Worm (Caenorhabditis elegans) whole organism, late embryonic: Measurements from ENCODE around the gene B0336.13.

Experiments used
- C08G9.2 ChIP-seq: sonication (generic microtip); optimal IDR thresholded peaks from 2 replicates; lab custom pipeline; 2016; ENCODE audit warnings: mild to moderate bottlenecking, missing genetic modification characterization, moderate library complexity, missing compliant biosample characterization
- C38D4.7 ChIP-seq: fragments of 200-800 bp; sonication (Bioruptor generic); optimal IDR thresholded peaks from 2 replicates; lab custom pipeline; 2018; ENCODE audit warnings: mild to moderate bottlenecking, missing genetic modification characterization, moderate library complexity, missing compliant biosample characterization
- F13H6.1 ChIP-seq: sonication (generic microtip); optimal IDR thresholded peaks from 2 replicates; lab custom pipeline; 2016; ENCODE audit warnings: missing genetic modification characterization, missing compliant biosample characterization
- K02D7.2 ChIP-seq: sonication (generic microtip); optimal IDR thresholded peaks from 2 replicates; lab custom pipeline; 2017; ENCODE audit warnings: mild to moderate bottlenecking, missing genetic modification characterization, missing compliant biosample characterization
- K09A11.1 ChIP-seq: sonication (generic microtip); optimal IDR thresholded peaks from 2 replicates; lab custom pipeline; 2017; ENCODE audit warnings: antibody characterized with exemption, mild to moderate bottlenecking, missing genetic modification characterization, missing compliant biosample characterization; ENCODE audit not compliant: insufficient read depth
- T23F11.4 ChIP-seq: fragments of 200-800 bp; sonication (Bioruptor generic); optimal IDR thresholded peaks from 2 replicates; lab custom pipeline; 2018; ENCODE audit warnings: mild to moderate bottlenecking, missing genetic modification characterization, missing compliant biosample characterization
- ceh-14 ChIP-seq: sonication (generic microtip); optimal IDR thresholded peaks from 2 replicates; lab custom pipeline; 2016; ENCODE audit warnings: missing genotype, missing genetic modification characterization, missing compliant biosample characterization
- ceh-18 ChIP-seq: sonication (generic microtip); optimal IDR thresholded peaks from 2 replicates; lab custom pipeline; 2016; ENCODE audit warnings: missing genetic modification characterization, missing compliant biosample characterization
- ceh-19 ChIP-seq: fragments of 200-800 bp; sonication (Bioruptor generic); optimal IDR thresholded peaks from 2 replicates; lab custom pipeline; 2018; ENCODE audit warnings: mild to moderate bottlenecking, missing genetic modification characterization, missing compliant biosample characterization
- ceh-2 ChIP-seq: sonication (generic microtip); optimal IDR thresholded peaks from 2 replicates; lab custom pipeline; 2016; ENCODE audit warnings: missing genotype, missing genetic modification characterization, missing compliant biosample characterization
- ceh-22 ChIP-seq: sonication (generic microtip); optimal IDR thresholded peaks from 2 replicates; lab custom pipeline; 2017; ENCODE audit warnings: missing biosample characterization, missing genetic modification characterization
- ceh-24 ChIP-seq: sonication (generic microtip); optimal IDR thresholded peaks from 2 replicates; lab custom pipeline; 2016; ENCODE audit warnings: mild to moderate bottlenecking, missing genetic modification characterization, missing compliant biosample characterization
- ceh-34 ChIP-seq: sonication (generic microtip); optimal IDR thresholded peaks from 2 replicates; lab custom pipeline; 2016; ENCODE audit warnings: mild to moderate bottlenecking, missing genetic modification characterization, missing compliant biosample characterization
- ceh-45 ChIP-seq: fragments of 200-800 bp; sonication (Bioruptor generic); IDR thresholded peaks from 2 replicates; pipeline ENCODE4 v1.3.6; 2022; ENCODE audit warnings: missing genetic modification reagents, missing genetic modification characterization, missing compliant biosample characterization
- dve-1 ChIP-seq: sonication (generic microtip); optimal IDR thresholded peaks from 2 replicates; lab custom pipeline; 2017; ENCODE audit warnings: antibody characterized with exemption, mild to moderate bottlenecking, missing genetic modification characterization, missing compliant biosample characterization
- eyg-1 ChIP-seq: sonication (generic microtip); optimal IDR thresholded peaks from 2 replicates; lab custom pipeline; 2016; ENCODE audit warnings: missing genotype, missing genetic modification characterization, missing compliant biosample characterization
- fax-1 ChIP-seq: sonication (generic microtip); optimal IDR thresholded peaks from 2 replicates; lab custom pipeline; 2016; ENCODE audit warnings: missing genotype, missing genetic modification characterization, missing compliant biosample characterization
- fkh-6 ChIP-seq: sonication (generic microtip); optimal IDR thresholded peaks from 2 replicates; lab custom pipeline; 2016; ENCODE audit warnings: missing genetic modification characterization, missing compliant biosample characterization
- gmeb-2 ChIP-seq: sonication (generic microtip); optimal IDR thresholded peaks from 2 replicates; lab custom pipeline; 2016; ENCODE audit warnings: missing genetic modification characterization, inconsistent platforms, missing compliant biosample characterization
- hlh-15 ChIP-seq: sonication (generic microtip); optimal IDR thresholded peaks from 2 replicates; lab custom pipeline; 2016; ENCODE audit warnings: missing genetic modification characterization, missing compliant biosample characterization
- hlh-30 ChIP-seq: sonication (generic microtip); optimal IDR thresholded peaks from 2 replicates; lab custom pipeline; 2017; ENCODE audit warnings: antibody characterized with exemption, missing genetic modification characterization, missing compliant biosample characterization; ENCODE audit not compliant: insufficient read depth
- hlh-6 ChIP-seq: sonication (generic microtip); optimal IDR thresholded peaks from 2 replicates; lab custom pipeline; 2016; ENCODE audit warnings: missing genotype, missing genetic modification characterization, missing compliant biosample characterization
- lin-11 ChIP-seq: fragments of 200-800 bp; sonication (Bioruptor generic); optimal IDR thresholded peaks from 2 replicates; lab custom pipeline; 2018; ENCODE audit warnings: mild to moderate bottlenecking, missing genetic modification characterization, missing compliant biosample characterization
- madf-2 ChIP-seq: sonication (generic microtip); optimal IDR thresholded peaks from 2 replicates; lab custom pipeline; 2017; ENCODE audit warnings: missing genetic modification characterization, missing compliant biosample characterization
- mec-3 ChIP-seq: sonication (generic microtip); optimal IDR thresholded peaks from 2 replicates; lab custom pipeline; 2016; ENCODE audit warnings: borderline replicate concordance, missing genetic modification characterization, missing compliant biosample characterization
- nhr-232 ChIP-seq: sonication (generic microtip); optimal IDR thresholded peaks from 2 replicates; lab custom pipeline; 2016; ENCODE audit warnings: missing genetic modification characterization, missing compliant biosample characterization
- npax-4 ChIP-seq: sonication (generic microtip); optimal IDR thresholded peaks from 2 replicates; lab custom pipeline; 2016; ENCODE audit warnings: missing genetic modification characterization, missing compliant biosample characterization
- odd-2 ChIP-seq: sonication (generic microtip); optimal IDR thresholded peaks from 2 replicates; lab custom pipeline; 2017; ENCODE audit warnings: antibody characterized with exemption, mild to moderate bottlenecking, missing genetic modification characterization, missing compliant biosample characterization
- pag-3 ChIP-seq: sonication (generic microtip); optimal IDR thresholded peaks from 2 replicates; lab custom pipeline; 2016; ENCODE audit warnings: missing compliant biosample characterization, missing genetic modification characterization, borderline replicate concordance
- pat-9 ChIP-seq: fragments of 200-800 bp; sonication (Bioruptor generic); optimal IDR thresholded peaks from 2 replicates; lab custom pipeline; 2018; ENCODE audit warnings: mild to moderate bottlenecking, missing genetic modification characterization, moderate library complexity, missing compliant biosample characterization
- pax-1 ChIP-seq: fragments of 150-350 bp; optimal IDR thresholded peaks from 2 replicates; lab custom pipeline; 2014; ENCODE audit warnings: missing biosample characterization, missing genetic modification characterization
- pha-2 ChIP-seq: sonication (generic microtip); optimal IDR thresholded peaks from 2 replicates; lab custom pipeline; 2017; ENCODE audit warnings: mild to moderate bottlenecking, missing genetic modification characterization, missing compliant biosample characterization
- pha-4 ChIP-seq: fragments of 150-350 bp; optimal IDR thresholded peaks from 2 replicates; lab custom pipeline; 2018; ENCODE audit warnings: missing biosample characterization, missing genetic modification reagents, missing genetic modification characterization
- pqm-1 ChIP-seq: sonication (generic microtip); optimal IDR thresholded peaks from 2 replicates; lab custom pipeline; 2016; ENCODE audit warnings: missing genetic modification characterization, missing compliant biosample characterization
- pros-1 ChIP-seq: fragments of 150-350 bp; optimal IDR thresholded peaks from 2 replicates; lab custom pipeline; 2014; ENCODE audit warnings: missing biosample characterization, missing genetic modification reagents, missing genetic modification characterization
- sdc-2 ChIP-seq: sonication (generic microtip); optimal IDR thresholded peaks from 2 replicates; lab custom pipeline; 2016; ENCODE audit warnings: missing genotype, missing genetic modification characterization, missing compliant biosample characterization
- sox-2 ChIP-seq: fragments of 200-800 bp; sonication (Bioruptor generic); IDR thresholded peaks from 2 replicates; pipeline ENCODE4 v1.3.6; 2022; ENCODE audit warnings: missing genetic modification reagents, missing genetic modification characterization, missing compliant biosample characterization
- sox-4 ChIP-seq: sonication (generic microtip); optimal IDR thresholded peaks from 2 replicates; lab custom pipeline; 2017; ENCODE audit warnings: mild to moderate bottlenecking, missing genetic modification characterization, inconsistent platforms, missing compliant biosample characterization
- syd-9 ChIP-seq: sonication (generic microtip); optimal IDR thresholded peaks from 2 replicates; lab custom pipeline; 2016; ENCODE audit warnings: mild to moderate bottlenecking, missing genetic modification characterization, moderate library complexity, missing compliant biosample characterization
- tbx-2 ChIP-seq: sonication (generic microtip); optimal IDR thresholded peaks from 2 replicates; lab custom pipeline; 2016; ENCODE audit warnings: missing genetic modification characterization, missing compliant biosample characterization
- tbx-7 ChIP-seq: sonication (generic microtip); optimal IDR thresholded peaks from 2 replicates; lab custom pipeline; 2016; ENCODE audit warnings: missing genotype, missing genetic modification characterization, missing compliant biosample characterization
- ttx-3 ChIP-seq: sonication (generic microtip); optimal IDR thresholded peaks from 2 replicates; lab custom pipeline; 2016; ENCODE audit warnings: missing genetic modification reagents, missing genetic modification characterization, missing compliant biosample characterization
- unc-55 ChIP-seq: sonication (generic microtip); optimal IDR thresholded peaks from 2 replicates; lab custom pipeline; 2017; ENCODE audit warnings: missing biosample characterization, missing genetic modification reagents, missing genetic modification characterization
- unc-86 ChIP-seq: sonication (generic microtip); optimal IDR thresholded peaks from 2 replicates; lab custom pipeline; 2016; ENCODE audit warnings: missing genetic modification characterization, missing compliant biosample characterization
- zip-5 ChIP-seq: sonication (generic microtip); optimal IDR thresholded peaks from 2 replicates; lab custom pipeline; 2016; ENCODE audit warnings: missing genetic modification characterization, missing compliant biosample characterization
- ztf-16 ChIP-seq: sonication (generic microtip); optimal IDR thresholded peaks from 2 replicates; lab custom pipeline; 2017; ENCODE audit warnings: missing genetic modification characterization, missing compliant biosample characterization

B0336.13 gene

ce11 chrIII:5675384-5675984, 18.4 kb upstream of the B0336.13 start:
- no peak for TF ChIP-seq npax-4 (tag; lab: Kevin White, UChicago)
- peak; percentile 49 for TF ChIP-seq mec-3 (tag; lab: Kevin White, UChicago)
- TF ChIP-seq T23F11.4 = no peak
- TF ChIP-seq, all 69 proteins: peak for 1

DNA sequence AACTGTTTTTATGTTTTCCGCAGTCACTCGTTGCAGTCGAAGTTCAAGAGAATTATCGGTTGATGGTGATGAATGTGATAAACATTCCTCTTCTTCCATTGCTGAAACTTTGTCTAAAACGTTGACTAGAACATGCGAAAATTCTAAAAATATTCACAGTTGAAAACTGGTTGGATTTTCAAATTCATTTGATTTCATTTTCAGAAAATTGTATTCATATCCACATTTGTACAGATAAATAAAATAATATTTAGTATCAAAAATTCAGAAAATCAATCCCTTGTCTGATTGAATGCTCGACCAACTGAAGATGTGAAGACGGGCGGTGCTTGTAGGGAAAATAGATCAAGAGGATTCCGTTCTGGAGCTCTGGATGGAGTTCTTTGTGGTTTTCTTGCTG, 16.0 kb upstream of the B0336.13 start, which contains the start of gene F54E7.9:
Gene F54E7.9 (minus strand): TSS at position 101 of the 400 bp plus-strand sequence.
- TF ChIP-seq ceh-19 (no peak), ceh-14 (tag; lab: Kevin White, UChicago) (no peak), sox-2 (GFP tag; lab: Robert Waterston, UW) (no peak), eyg-1 (tag; lab: Kevin White, UChicago) (no peak), F13H6.1 (no peak), pros-1 (no peak), tbx-2 (tag; lab: Kevin White, UChicago) (no peak), pha-2 (tag; lab: Kevin White, UChicago) (no peak)

ce11 chrIII:5678935-5679334, 14.9 kb upstream of the B0336.13 start, which contains the start of the genes ska-3 and rps-12:
ska-3 (minus strand) TSS chrIII:5679005.
rps-12 (plus strand) TSS chrIII:5679298.
- TF ChIP-seq sox-4 (tag; lab: Kevin White, UChicago) (no peak), F13H6.1 (peak; percentile 21), unc-86 (tag; lab: Kevin White, UChicago) (peak; percentile 74), sox-2 (GFP tag; lab: Robert Waterston, UW) (peak; percentile 24; the same call in 1 of the 2 replicates), ceh-14 (tag; lab: Kevin White, UChicago) (peak; percentile 62), pqm-1 (tag; lab: Kevin White, UChicago) (peak; percentile 34), zip-5 (tag; lab: Kevin White, UChicago) (no peak), fax-1 (tag; lab: Kevin White, UChicago) (no peak), ceh-18 (tag; lab: Kevin White, UChicago) (peak; percentile 94), C38D4.7 (no peak), pha-4 (tag; lab: Kevin White, UChicago) (no peak), hlh-30 (peak; percentile 70), ceh-2 (tag; lab: Kevin White, UChicago) (peak; percentile 59), tbx-2 (tag; lab: Kevin White, UChicago) (peak; percentile 94), dve-1 (tag; lab: Kevin White, UChicago) (peak; percentile 95), pat-9 (tag; lab: Kevin White, UChicago) (peak; percentile 58), fkh-6 (no peak), tbx-7 (tag; lab: Kevin White, UChicago) (peak; percentile 41), madf-2 (tag; lab: Kevin White, UChicago) (peak; percentile 56), ceh-45 (GFP tag; lab: Robert Waterston, UW) (no peak), lin-11 (tag; lab: Kevin White, UChicago) (no peak), gmeb-2 (tag; lab: Kevin White, UChicago) (no peak), ceh-34 (tag; lab: Kevin White, UChicago) (peak; percentile 89), odd-2 (tag; lab: Kevin White, UChicago) (no peak), C08G9.2 (peak; percentile 35), ceh-19 (no peak), K02D7.2 (no peak), mec-3 (tag; lab: Kevin White, UChicago) (no peak), hlh-15 (tag; lab: Kevin White, UChicago) (no peak), nhr-232 (tag; lab: Kevin White, UChicago) (no peak), ttx-3 (tag; lab: Kevin White, UChicago) (peak; percentile 6), hlh-6 (tag; lab: Kevin White, UChicago) (no peak), pros-1 (peak; percentile 74), ceh-24 (tag; lab: Kevin White, UChicago) (no peak), eyg-1 (tag; lab: Kevin White, UChicago) (no peak), ztf-16 (tag; lab: Kevin White, UChicago) (peak; percentile 78), unc-55 (GFP tag; lab: Kevin White, UChicago) (peak; percentile 74), pax-1 (tag; lab: Kevin White, UChicago) (peak; percentile 93), syd-9 (tag; lab: Kevin White, UChicago) (peak; percentile 48), K09A11.1 (tag; lab: Kevin White, UChicago) (peak; percentile 52), npax-4 (tag; lab: Kevin White, UChicago) (no peak), pag-3 (no peak), ceh-22 (tag; lab: Kevin White, UChicago) (no peak), sdc-2 (peak; percentile 28)
